Worm (Caenorhabditis elegans) whole organism, L3 larva: ENCODE results near the gene ZK813.2.

Source experiments
- R02D3.7 ChIP-seq: fragments of 150-350 bp; optimal IDR thresholded peaks from 2 replicates; lab custom pipeline; 2014; ENCODE audit warnings: missing biosample characterization, missing genetic modification characterization
- ZK546.5 ChIP-seq: sonication (generic microtip); optimal IDR thresholded peaks from 2 replicates; lab custom pipeline; 2017; ENCODE audit warnings: missing biosample characterization, missing genetic modification characterization
- aly-2 ChIP-seq: fragments of 150-350 bp; optimal IDR thresholded peaks from 2 replicates; lab custom pipeline; 2014; ENCODE audit warnings: missing biosample characterization, missing genetic modification characterization
- ceh-16 ChIP-seq: sonication (generic microtip); optimal IDR thresholded peaks from 2 replicates; lab custom pipeline; 2017; ENCODE audit warnings: missing biosample characterization, missing genetic modification characterization
- ceh-28 ChIP-seq: fragments of 150-350 bp; optimal IDR thresholded peaks from 2 replicates; lab custom pipeline; 2014; ENCODE audit warnings: missing biosample characterization, missing genetic modification reagents, missing genetic modification characterization
- ceh-82 ChIP-seq: fragments of 150-350 bp; optimal IDR thresholded peaks from 2 replicates; lab custom pipeline; 2014; ENCODE audit warnings: missing biosample characterization, missing genetic modification characterization
- ceh-9 ChIP-seq: sonication (generic microtip); optimal IDR thresholded peaks from 2 replicates; lab custom pipeline; 2018; ENCODE audit warnings: missing biosample characterization, missing genetic modification characterization
- daf-12 ChIP-seq: fragments of 150-350 bp; optimal IDR thresholded peaks from 2 replicates; lab custom pipeline; 2014; ENCODE audit warnings: missing biosample characterization, missing genetic modification reagents, missing genetic modification characterization
- egl-27 ChIP-seq: sonication (generic microtip); optimal IDR thresholded peaks from 4 replicates; lab custom pipeline; 2017; ENCODE audit warnings: missing biosample characterization, missing genetic modification reagents, missing genetic modification characterization
- egl-5 ChIP-seq: fragments of 150-350 bp; optimal IDR thresholded peaks from 2 replicates; lab custom pipeline; 2017; ENCODE audit warnings: missing biosample characterization, missing genetic modification reagents, missing genetic modification characterization, inconsistent platforms
- elt-2 ChIP-seq: sonication (generic microtip); optimal IDR thresholded peaks from 2 replicates; lab custom pipeline; 2016; ENCODE audit warnings: missing genetic modification reagents, mild to moderate bottlenecking, missing genetic modification characterization, missing compliant biosample characterization
- eor-1 ChIP-seq, 2 experiments: fragments of 150-350 bp; optimal IDR thresholded peaks; 2 replicates each; lab custom pipeline; 2014 to 2018; ENCODE audit warnings: missing biosample characterization in 2 of 2, missing genetic modification characterization in 2 of 2
- fkh-10 ChIP-seq: sonication (generic microtip); optimal IDR thresholded peaks from 2 replicates; lab custom pipeline; 2017; ENCODE audit warnings: missing biosample characterization, missing genetic modification reagents, missing genetic modification characterization
- fos-1 ChIP-seq: fragments of 150-350 bp; optimal IDR thresholded peaks from 2 replicates; lab custom pipeline; 2014; ENCODE audit warnings: missing biosample characterization, missing genetic modification characterization
- jun-1 ChIP-seq: fragments of 150-350 bp; optimal IDR thresholded peaks from 2 replicates; lab custom pipeline; 2014; ENCODE audit warnings: missing biosample characterization, missing genetic modification reagents, missing genetic modification characterization
- lin-15B ChIP-seq: fragments of 150-350 bp; optimal IDR thresholded peaks from 2 replicates; lab custom pipeline; 2014; ENCODE audit warnings: missing biosample characterization, missing genetic modification characterization
- lin-39 ChIP-seq: fragments of 150-350 bp; optimal IDR thresholded peaks from 2 replicates; lab custom pipeline; 2018; ENCODE audit warnings: missing biosample characterization, missing genetic modification reagents, missing genetic modification characterization
- lsy-12 ChIP-seq: sonication (generic microtip); optimal IDR thresholded peaks from 2 replicates; lab custom pipeline; 2016; ENCODE audit warnings: mild to moderate bottlenecking, missing genetic modification characterization, missing compliant biosample characterization
- mdl-1 ChIP-seq: fragments of 150-350 bp; optimal IDR thresholded peaks from 2 replicates; lab custom pipeline; 2014; ENCODE audit warnings: missing biosample characterization, missing genetic modification characterization
- mml-1 ChIP-seq: fragments of 150-350 bp; sonication (generic microtip); optimal IDR thresholded peaks from 3 replicates; lab custom pipeline; 2014; ENCODE audit warnings: missing biosample characterization, missing genetic modification characterization
- nfya-1 ChIP-seq: sonication (generic microtip); optimal IDR thresholded peaks from 2 replicates; lab custom pipeline; 2017; ENCODE audit warnings: missing genetic modification characterization, mild to moderate bottlenecking, missing compliant biosample characterization, antibody characterized with exemption, moderate library complexity; ENCODE audit not compliant: insufficient read depth
- nhr-11 ChIP-seq: fragments of 150-350 bp; optimal IDR thresholded peaks from 2 replicates; lab custom pipeline; 2014; ENCODE audit warnings: missing biosample characterization, missing genetic modification characterization
- nhr-12 ChIP-seq: fragments of 150-350 bp; optimal IDR thresholded peaks from 2 replicates; lab custom pipeline; 2014; ENCODE audit warnings: missing biosample characterization, missing genetic modification characterization
- nhr-23 ChIP-seq: fragments of 150-350 bp; optimal IDR thresholded peaks from 2 replicates; lab custom pipeline; 2014; ENCODE audit warnings: missing biosample characterization, missing genetic modification reagents, missing genetic modification characterization
- nhr-237 ChIP-seq: fragments of 150-350 bp; optimal IDR thresholded peaks from 2 replicates; lab custom pipeline; 2014; ENCODE audit warnings: missing biosample characterization, missing genetic modification characterization
- nhr-25 ChIP-seq: sonication (generic microtip); optimal IDR thresholded peaks from 2 replicates; lab custom pipeline; 2017; ENCODE audit warnings: missing biosample characterization, missing genetic modification characterization
- nhr-43 ChIP-seq: sonication (generic microtip); optimal IDR thresholded peaks from 2 replicates; lab custom pipeline; 2016; ENCODE audit warnings: mild to moderate bottlenecking, missing genetic modification characterization, missing compliant biosample characterization; ENCODE audit not compliant: poor library complexity, severe bottlenecking
- nhr-67 ChIP-seq: fragments of 150-350 bp; optimal IDR thresholded peaks from 2 replicates; lab custom pipeline; 2014; ENCODE audit warnings: missing biosample characterization, missing genetic modification characterization
- nhr-76 ChIP-seq: fragments of 150-350 bp; sonication (generic microtip); optimal IDR thresholded peaks from 5 replicates; lab custom pipeline; 2014; ENCODE audit warnings: missing biosample characterization, missing genetic modification characterization
- nhr-77 ChIP-seq: fragments of 150-350 bp; optimal IDR thresholded peaks from 2 replicates; lab custom pipeline; 2014; ENCODE audit warnings: missing biosample characterization, missing genetic modification characterization
- sea-2 ChIP-seq: fragments of 150-350 bp; sonication (generic microtip); optimal IDR thresholded peaks from 4 replicates; lab custom pipeline; 2014; ENCODE audit warnings: missing biosample characterization, missing genetic modification reagents, missing genetic modification characterization
- unc-39 ChIP-seq: sonication (generic microtip); optimal IDR thresholded peaks from 4 replicates; lab custom pipeline; 2017; ENCODE audit warnings: missing biosample characterization, missing genetic modification characterization
- unc-62 ChIP-seq: fragments of 150-350 bp; sonication (generic microtip); optimal IDR thresholded peaks from 4 replicates; lab custom pipeline; 2014; ENCODE audit warnings: missing biosample characterization, missing genetic modification reagents, missing genetic modification characterization
- zag-1 ChIP-seq: fragments of 150-350 bp; optimal IDR thresholded peaks from 2 replicates; lab custom pipeline; 2014; ENCODE audit warnings: missing biosample characterization, missing genetic modification characterization
- ztf-11 ChIP-seq: fragments of 150-350 bp; optimal IDR thresholded peaks from 2 replicates; lab custom pipeline; 2014; ENCODE audit warnings: missing biosample characterization, missing genetic modification characterization

The ZK813.2 gene

DNA sequence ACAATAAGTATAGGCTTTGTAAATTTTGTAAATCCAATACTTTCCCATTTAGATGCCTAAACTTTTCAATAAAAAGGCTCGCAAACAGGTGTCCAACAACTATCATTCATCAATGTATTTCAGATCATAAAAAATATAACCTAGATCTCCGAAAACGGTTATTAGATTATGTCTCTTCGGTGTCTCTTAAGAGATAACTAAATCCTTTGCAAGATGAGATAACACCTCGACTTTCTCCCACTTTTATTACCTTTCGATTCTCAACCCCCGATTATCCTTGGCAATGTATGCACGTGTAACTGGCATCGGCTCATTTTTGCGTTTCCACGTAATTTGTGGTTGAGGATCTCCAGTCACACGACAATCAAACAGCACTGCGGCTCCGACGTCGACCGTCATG lies 18.5 kb downstream of the ZK813.2 start:
- TF ChIP-seq unc-62 (GFP tag; lab: Kevin White, UChicago): no peak
- TF ChIP-seq, all 47 proteins: peak for 0

DNA sequence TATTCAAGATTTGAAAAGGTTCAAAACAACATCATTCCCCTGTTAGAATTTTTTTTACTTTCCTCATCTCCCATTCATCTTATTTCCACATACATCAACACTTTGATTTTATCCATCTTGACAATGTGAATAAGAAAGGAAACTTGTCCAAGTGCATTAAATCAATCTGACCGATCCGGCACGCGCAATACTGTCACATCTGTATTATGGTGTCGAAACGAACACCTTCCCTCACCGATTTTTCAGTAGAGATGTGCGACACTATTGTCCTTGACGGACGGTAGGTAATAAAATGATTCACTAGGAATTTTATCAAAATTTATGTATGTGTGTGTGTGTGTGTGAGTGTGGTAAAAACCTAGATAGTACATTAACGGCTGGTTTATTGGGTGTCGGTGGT lies 20.2 kb downstream of the ZK813.2 start:
- TF ChIP-seq nhr-76 (tag; lab: Kevin White, UChicago): no peak
- TF ChIP-seq fkh-10 (GFP tag; lab: Kevin White, UChicago): no peak
- no peak for TF ChIP-seq elt-2 (tag; lab: Kevin White, UChicago)
- no peak for TF ChIP-seq ZK546.5
- no peak for TF ChIP-seq sea-2
- no peak for TF ChIP-seq lin-15B (tag; lab: Kevin White, UChicago)
- no peak for TF ChIP-seq unc-39 (tag; lab: Kevin White, UChicago)
- TF ChIP-seq nhr-25 (tag; lab: Kevin White, UChicago): peak; percentile 27

DNA sequence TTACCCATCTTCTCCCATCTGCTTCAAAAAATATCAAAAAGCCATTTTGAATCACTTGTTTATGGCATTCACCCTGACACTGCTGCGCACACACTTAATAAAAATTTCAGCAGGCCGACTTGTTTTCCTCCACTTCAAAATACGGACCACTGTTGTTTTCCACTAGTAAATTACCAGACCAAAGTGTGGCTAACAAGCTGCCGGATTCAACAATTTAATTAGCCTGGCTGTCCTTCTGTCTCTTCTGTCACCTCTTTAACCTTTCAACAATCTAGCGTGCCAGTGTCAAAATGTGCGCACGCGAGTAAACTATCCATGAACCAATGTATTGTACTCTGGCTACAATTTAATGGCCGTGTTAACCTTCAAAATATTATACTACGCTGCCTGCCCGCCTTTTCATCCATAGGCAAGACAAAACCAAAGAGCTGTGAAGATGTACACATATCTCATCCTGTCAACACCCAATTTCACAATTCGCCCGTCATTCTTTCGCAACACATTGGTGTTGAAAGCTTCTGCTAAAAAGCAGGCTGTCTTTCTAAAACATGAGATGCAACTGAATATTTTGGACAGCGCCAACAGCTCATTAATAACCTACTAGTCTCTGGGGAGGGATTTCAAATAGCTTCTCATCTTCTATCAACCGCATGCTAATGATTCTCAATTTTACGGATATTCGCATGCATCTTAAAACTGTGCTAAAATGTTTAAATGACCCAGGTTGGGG lies 20.8 kb downstream of the ZK813.2 start:
- TF ChIP-seq fos-1 (tag; lab: Kevin White, UChicago) (no peak), nhr-12 (tag; lab: Kevin White, UChicago) (no peak), daf-12 (no peak), jun-1 (tag; lab: Kevin White, UChicago) (no peak), lin-15B (tag; lab: Kevin White, UChicago) (no peak), lin-39 (peak; percentile 60)
- TF ChIP-seq, all 47 proteins: peak for 1

DNA sequence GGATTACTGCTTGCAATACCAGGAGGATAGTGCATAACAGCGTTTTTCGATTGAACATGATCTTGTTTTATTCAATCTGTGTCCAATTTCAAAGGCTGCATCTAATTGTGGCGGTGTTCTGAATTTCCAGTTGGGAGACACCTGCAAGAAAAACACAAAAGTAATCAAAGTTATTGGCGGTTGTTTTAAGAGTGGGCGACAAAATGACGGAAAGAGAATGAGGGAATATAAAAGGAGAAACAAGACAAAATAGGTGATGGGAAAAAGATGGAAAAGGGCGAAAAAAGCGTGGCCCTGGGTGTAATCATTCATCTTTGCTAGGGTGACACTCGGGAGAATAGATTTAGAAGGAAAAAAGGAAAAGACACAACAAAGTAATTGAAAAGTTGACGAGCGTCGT lies 22.2 kb downstream of the ZK813.2 start, which contains the start of the genes ZK377.15 and sax-3:
TSS of gene ZK377.15 (minus strand) at position 101 of the 400 bp plus-strand sequence.
TSS of gene sax-3 (minus strand) at position 143 of the 400 bp plus-strand sequence.
- TF ChIP-seq mml-1: no peak
- TF ChIP-seq nhr-67 (tag; lab: Kevin White, UChicago): no peak
- TF ChIP-seq aly-2: no peak
- TF ChIP-seq ceh-9 (tag; lab: Kevin White, UChicago): no peak

DNA sequence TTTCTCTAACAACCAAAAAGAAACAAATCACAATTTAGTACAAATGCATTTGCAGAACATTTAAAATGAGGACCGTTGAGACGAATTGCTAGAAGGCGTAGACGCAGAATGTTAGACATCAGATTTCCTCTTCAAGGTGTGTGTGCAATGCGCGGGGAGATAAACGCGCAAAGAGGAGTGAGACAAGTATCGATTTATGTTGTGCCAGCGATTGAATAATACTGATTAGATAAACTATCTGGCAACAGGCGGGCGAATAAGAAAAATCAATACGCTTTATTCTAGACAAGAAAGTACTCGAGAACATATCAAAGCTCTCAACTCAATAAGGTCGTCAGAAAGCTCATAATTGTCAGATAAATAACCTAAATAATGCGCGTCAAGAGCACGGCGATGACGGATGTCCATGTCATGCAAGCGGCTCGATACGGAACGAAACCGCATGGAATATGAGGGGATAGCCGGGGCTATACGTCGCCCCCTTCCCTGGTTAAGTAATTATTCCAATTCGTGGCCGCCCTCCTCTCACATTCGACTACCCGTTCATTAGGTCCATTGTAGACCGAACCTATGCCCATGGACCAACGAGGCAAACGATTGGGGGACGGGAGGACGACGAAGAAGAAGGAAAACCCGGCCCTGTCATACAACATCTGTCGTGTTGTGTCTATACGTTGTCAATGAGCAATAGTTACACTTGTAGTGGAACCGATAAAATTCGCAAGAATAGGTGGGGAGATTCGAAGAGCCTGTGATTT lies 23.6 kb downstream of the ZK813.2 start:
- TF ChIP-seq zag-1 (tag; lab: Kevin White, UChicago): no peak
- TF ChIP-seq nhr-77 (tag; lab: Kevin White, UChicago): no peak
- no peak for TF ChIP-seq nfya-1 (tag; lab: Kevin White, UChicago)
- TF ChIP-seq fkh-10 (GFP tag; lab: Kevin White, UChicago): no peak
- no peak for TF ChIP-seq lin-39
- no peak for TF ChIP-seq ceh-82
- TF ChIP-seq fos-1 (tag; lab: Kevin White, UChicago): no peak
- no peak for TF ChIP-seq nhr-76 (tag; lab: Kevin White, UChicago)
- no peak for TF ChIP-seq nhr-11 (tag; lab: Kevin White, UChicago)
- TF ChIP-seq nhr-237 (tag; lab: Kevin White, UChicago): no peak
- no peak for TF ChIP-seq ZK546.5
- no peak for TF ChIP-seq nhr-43
- no peak for TF ChIP-seq ztf-11 (tag; lab: Kevin White, UChicago)
- TF ChIP-seq mdl-1: no peak
- no peak for TF ChIP-seq ceh-9 (tag; lab: Kevin White, UChicago)
- TF ChIP-seq sea-2: no peak
- TF ChIP-seq egl-5 (tag; lab: Kevin White, UChicago): no peak
- no peak for TF ChIP-seq ceh-28 (tag; lab: Kevin White, UChicago)

DNA sequence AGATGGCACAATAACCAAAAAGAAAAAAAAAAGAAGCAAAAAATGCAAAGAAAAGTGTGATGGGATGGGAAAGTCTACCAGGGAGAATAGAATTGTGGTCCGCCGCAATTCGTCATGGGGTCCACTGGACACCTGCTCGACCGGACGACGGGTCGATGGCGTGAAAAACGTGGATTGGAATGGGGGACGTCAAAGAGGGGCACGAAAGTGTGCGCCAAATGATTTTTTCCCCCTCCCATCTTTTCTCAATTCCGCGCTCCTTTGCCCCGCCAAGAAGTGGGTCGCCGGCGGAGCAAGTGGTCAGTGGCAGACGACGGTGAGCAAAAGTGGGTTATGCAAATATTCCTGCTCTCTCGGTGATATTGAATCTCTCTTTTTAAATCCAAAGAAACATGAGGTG lies 24.3 kb downstream of the ZK813.2 start:
- TF ChIP-seq fos-1 (tag; lab: Kevin White, UChicago) (no peak), nhr-67 (tag; lab: Kevin White, UChicago) (no peak), ceh-28 (tag; lab: Kevin White, UChicago) (no peak), aly-2 (no peak), nhr-23 (tag; lab: Kevin White, UChicago) (no peak), jun-1 (tag; lab: Kevin White, UChicago) (no peak), nhr-237 (tag; lab: Kevin White, UChicago) (no peak), eor-1 (tag; optimal IDR thresholded peaks at IDR 0.05; lab: Kevin White, UChicago) (no peak), egl-27 (tag; lab: Kevin White, UChicago) (no peak), ceh-16 (tag; lab: Kevin White, UChicago) (no peak), nhr-11 (tag; lab: Kevin White, UChicago) (no peak), lsy-12 (tag; lab: Kevin White, UChicago) (no peak), R02D3.7 (no peak)
